Worm (Caenorhabditis elegans): ENCODE measurements around the gene C06H2.7.

C06H2.7 gene

DNA sequence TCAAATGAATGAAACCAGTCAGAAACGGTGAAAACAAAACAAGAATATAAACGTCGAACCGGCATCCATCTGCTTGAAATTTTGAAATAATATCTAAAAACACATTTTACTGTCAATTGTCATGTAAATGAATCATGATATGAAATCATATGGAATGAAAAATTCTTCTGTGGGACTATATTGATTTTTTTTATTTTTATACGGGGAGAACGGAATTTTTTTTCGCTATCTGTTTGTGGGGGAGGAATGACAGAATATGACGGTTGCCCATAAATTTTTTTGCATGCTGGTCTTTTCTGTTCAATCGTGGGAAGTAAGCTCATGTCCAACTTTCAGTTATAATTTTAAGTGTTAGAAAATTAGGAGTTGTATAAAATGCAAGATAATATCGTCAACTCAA lies at the start of gene C06H2.7:
Gene C06H2.7, minus strand, starts transcription at position 101 of the 400 bp plus-strand sequence.
- TF ChIP-seq dao-5 (tag; optimal IDR thresholded peaks at IDR 0.05) (no peak), him-1 (tag; optimal IDR thresholded peaks at IDR 0.05) (no peak), W03F9.2 (tag; optimal IDR thresholded peaks at IDR 0.05) (no peak)

DNA sequence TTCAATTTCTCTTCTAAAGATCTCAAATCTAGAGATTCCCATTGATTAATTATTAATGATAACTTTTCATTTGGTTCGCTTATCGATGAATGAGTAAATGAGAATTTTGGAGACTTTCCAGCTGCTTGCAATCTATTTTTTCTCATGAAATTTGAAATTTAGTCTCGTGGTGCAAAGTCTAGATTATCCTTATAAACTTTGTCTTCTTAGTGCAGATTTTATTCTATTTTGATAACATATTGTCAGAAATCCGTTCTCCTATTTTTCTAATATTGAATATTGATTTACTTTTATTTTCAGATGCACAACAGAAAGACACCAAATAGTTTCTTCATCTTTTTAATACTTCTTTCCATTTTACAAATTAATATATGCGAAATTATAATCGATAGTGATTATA lies 46.4 kb upstream of the C06H2.7 start, which contains the start of gene lgc-49:
Gene lgc-49, plus strand, starts transcription at position 301 of the 400 bp plus-strand sequence.
- no peak for TF ChIP-seq W03F9.2 (tag; optimal IDR thresholded peaks at IDR 0.05)
- no peak for TF ChIP-seq dao-5 (tag; optimal IDR thresholded peaks at IDR 0.05)
- no peak for TF ChIP-seq him-1 (tag; optimal IDR thresholded peaks at IDR 0.05)

DNA sequence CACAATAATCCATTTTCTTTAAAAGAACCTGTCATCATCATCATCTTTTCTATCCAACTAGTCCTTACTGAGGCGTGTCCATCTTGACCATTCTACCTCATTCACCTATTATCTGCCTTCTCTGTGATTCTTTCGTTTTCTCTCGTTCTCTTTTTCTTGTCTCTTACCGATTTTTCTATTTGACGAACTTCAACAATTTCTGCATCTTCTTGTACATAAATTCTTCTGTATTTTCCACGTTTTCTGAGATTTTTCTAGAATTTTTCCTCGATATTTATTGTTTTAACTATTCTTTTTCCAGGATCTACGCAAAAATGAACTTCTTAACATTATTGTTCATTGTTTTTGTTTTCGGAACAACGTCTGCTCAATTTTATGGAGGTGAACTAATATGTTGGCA lies 38.3 kb upstream of the C06H2.7 start, which contains the start of gene cnc-10:
Gene cnc-10, plus strand, starts transcription at position 301 of the 400 bp plus-strand sequence.
- no peak for TF ChIP-seq W03F9.2 (tag; optimal IDR thresholded peaks at IDR 0.05)
- no peak for TF ChIP-seq him-1 (tag; optimal IDR thresholded peaks at IDR 0.05)
- no peak for TF ChIP-seq dao-5 (tag; optimal IDR thresholded peaks at IDR 0.05)

DNA sequence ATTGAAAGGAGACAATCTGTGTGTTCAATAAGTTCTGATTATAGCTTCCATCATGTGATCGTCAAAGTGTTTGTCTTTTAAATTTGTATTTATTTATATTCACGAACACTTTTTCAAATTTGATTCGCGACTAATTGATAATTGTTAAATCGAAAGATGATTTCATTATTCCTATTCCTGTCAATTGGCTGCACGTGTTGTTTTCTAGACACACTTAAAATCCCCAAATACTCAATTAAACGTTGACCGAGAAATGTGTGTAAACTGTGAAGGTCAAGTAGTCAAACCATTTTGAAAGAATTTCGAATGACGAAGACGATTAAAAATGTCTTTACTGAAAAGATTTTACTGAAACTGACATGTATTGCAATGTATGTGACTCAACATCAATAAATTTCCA lies 36.4 kb upstream of the C06H2.7 start:
- TF ChIP-seq W03F9.2 (tag; optimal IDR thresholded peaks at IDR 0.05) (no peak), him-1 (tag; optimal IDR thresholded peaks at IDR 0.05) (no peak), dao-5 (tag; optimal IDR thresholded peaks at IDR 0.05) (no peak)

DNA sequence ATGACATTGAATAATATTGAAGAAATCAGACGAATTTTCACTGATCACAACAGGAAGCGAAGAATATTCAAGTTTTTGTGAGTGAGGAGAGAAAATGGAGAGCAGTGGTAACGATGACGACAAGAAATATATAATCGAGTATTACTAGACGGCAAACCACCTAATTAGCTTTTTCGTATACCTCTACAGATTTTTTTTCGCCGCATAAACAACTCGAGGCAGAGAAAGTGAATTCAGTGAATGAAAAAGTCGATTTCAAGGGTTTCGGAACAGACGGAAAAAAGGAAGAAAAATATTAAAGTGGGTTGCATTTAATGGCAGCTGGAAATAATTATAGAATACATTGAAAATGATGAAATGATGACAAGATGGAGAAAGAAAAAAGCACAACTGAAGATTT lies 33.0 kb upstream of the C06H2.7 start, which contains the start of gene gpa-1:
Gene gpa-1, minus strand, starts transcription at position 101 of the 400 bp plus-strand sequence.
- TF ChIP-seq dao-5 (tag; optimal IDR thresholded peaks at IDR 0.05) (no peak), him-1 (tag; optimal IDR thresholded peaks at IDR 0.05) (no peak), W03F9.2 (tag; optimal IDR thresholded peaks at IDR 0.05) (no peak)

DNA sequence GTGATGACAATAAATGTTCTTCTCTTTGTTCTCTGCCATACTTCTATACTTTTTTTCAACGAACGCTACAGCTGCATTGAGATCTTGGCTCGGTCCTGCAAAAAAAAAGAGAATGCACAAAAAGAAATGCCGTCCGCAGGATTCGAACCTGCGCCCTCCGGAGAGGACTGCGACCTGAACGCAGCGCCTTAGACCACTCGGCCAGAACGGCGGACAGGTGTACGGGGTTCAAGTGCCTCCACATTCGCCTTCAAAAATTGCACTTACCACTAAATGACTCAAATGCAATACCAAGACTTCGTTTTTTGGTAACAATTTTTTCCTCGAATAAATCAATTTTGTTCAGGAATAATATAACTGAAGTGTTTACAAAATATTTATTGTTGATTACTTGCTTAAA lies 30.1 kb upstream of the C06H2.7 start:
- TF ChIP-seq W03F9.2 (tag; optimal IDR thresholded peaks at IDR 0.05) (no peak), him-1 (tag; optimal IDR thresholded peaks at IDR 0.05) (no peak), dao-5 (tag; optimal IDR thresholded peaks at IDR 0.05) (no peak)

DNA sequence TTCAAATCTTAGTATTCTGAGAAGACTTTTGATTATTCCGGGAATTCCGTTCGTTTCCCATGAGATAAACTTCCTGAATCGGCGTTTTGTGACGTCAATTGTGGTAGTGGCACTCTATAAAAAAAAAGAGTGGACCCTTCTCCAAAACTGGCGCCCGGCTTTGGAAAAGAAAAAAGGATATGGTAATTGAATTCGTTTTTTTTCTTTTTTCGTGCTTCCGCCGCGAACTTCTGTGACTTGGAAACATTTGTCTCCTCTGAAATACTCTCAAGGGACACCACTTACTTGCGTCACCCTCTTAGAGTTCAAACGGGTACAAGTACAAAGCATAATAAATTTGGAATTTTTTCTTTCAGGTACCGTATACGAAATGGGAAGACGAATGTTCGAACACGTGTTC lies 28.1 kb upstream of the C06H2.7 start:
- TF ChIP-seq him-1 (tag; optimal IDR thresholded peaks at IDR 0.05) (no peak), W03F9.2 (tag; optimal IDR thresholded peaks at IDR 0.05) (no peak), dao-5 (tag; optimal IDR thresholded peaks at IDR 0.05) (no peak)

DNA sequence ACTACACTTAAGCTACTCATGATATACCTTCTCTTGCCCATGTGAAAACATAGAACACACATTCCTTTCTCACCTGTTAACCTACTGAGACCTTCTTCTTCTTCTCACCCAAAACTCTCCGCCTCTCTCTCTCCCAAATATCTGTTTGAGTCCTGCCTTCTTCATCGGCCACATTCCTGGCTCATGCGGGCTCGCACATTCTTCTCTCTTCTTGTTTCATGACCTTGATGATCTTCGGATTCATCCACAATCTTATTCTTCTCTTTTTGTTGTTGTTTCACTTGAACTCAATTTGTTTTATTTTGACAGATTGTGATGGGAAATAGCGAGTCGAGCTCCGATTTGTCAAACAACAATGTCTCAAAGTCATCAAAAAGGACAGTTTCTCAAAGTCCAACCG lies 27.3 kb upstream of the C06H2.7 start, which contains the start of gene T19C4.5:
Gene T19C4.5, plus strand, starts transcription at position 308 of the 400 bp plus-strand sequence.
- TF ChIP-seq him-1 (tag; optimal IDR thresholded peaks at IDR 0.05): no peak
- no peak for TF ChIP-seq W03F9.2 (tag; optimal IDR thresholded peaks at IDR 0.05)
- TF ChIP-seq dao-5 (tag; optimal IDR thresholded peaks at IDR 0.05): no peak

DNA sequence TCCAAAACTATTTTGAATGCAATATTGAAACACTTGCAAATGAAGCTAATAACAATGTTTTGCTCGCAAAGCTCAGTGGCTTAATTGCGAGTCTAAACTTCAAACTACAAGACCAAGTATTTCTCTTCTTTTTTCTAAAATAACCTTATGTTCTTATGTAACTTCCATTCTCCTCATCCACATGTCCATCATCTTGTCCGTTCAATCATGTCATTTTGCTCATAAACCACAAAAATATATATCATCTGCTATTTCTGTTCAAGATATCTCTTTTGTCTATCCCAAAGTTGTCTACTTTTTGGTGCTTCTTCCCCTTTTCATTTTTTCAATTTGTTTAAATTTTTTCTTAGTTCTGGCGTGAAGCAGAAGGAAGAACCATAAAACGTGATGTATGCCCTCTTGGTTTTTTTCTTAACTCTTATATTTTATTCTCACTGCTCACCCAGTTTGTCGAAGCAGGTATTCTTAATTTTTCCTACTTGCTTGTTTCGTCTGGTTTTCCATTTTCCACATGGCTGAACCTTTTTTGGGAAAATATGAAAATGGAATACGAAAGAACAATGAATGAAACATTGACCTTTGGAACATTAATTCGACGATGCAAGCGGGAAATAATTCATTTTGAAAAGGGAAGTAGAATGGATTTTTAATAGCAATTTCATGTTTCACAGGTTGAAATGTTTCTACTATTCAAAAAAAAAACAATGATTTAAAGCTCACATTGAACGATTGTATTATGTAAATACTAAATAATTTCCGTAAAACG lies 26.2 kb upstream of the C06H2.7 start:
- TF ChIP-seq dao-5 (tag; optimal IDR thresholded peaks at IDR 0.05): no peak
- no peak for TF ChIP-seq W03F9.2 (tag; optimal IDR thresholded peaks at IDR 0.05)
- TF ChIP-seq him-1 (tag; optimal IDR thresholded peaks at IDR 0.05): no peak

DNA sequence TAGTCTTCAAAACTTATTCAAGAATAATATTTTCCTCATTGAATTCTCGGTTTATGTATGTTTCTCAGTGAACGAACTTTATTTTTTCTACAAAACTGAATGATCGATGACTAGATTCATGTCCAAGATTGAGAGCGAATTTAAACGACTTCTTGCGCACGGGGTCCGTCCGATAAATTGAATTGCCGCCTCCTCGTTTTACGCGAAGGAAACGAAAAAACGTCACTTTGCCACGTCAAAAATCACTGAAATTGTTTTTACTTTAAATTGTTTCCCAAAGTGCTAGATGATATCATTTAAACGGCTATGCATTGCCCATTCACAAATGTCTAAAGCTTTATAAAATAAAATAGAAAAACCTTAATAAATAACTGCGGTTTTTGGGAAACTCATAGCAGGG lies 23.2 kb upstream of the C06H2.7 start:
- TF ChIP-seq W03F9.2 (tag; optimal IDR thresholded peaks at IDR 0.05) (no peak), him-1 (tag; optimal IDR thresholded peaks at IDR 0.05) (no peak), dao-5 (tag; optimal IDR thresholded peaks at IDR 0.05) (no peak)

DNA sequence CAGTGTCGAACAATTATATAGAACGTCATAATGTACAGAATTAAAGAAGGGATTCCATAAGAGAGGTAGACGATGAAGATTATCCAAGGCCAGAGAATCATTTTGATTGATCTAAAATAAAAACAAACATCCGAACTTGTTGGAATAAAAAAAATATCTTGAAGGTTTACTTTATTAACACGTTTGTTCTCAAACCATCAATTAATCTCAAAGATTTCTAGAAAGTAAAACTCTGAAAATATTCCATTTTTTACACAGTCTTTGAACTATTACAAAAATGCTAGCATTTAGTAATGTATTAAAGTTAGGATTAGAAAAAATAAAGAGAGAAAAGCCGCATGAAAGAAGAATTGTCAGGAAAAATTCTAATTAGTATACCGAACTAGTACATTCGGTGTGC lies 19.9 kb upstream of the C06H2.7 start, which contains the start of gene srg-40:
Gene srg-40, minus strand, starts transcription at position 101 of the 400 bp plus-strand sequence.
- no peak for TF ChIP-seq him-1 (tag; optimal IDR thresholded peaks at IDR 0.05)
- no peak for TF ChIP-seq dao-5 (tag; optimal IDR thresholded peaks at IDR 0.05)
- TF ChIP-seq W03F9.2 (tag; optimal IDR thresholded peaks at IDR 0.05): no peak

DNA sequence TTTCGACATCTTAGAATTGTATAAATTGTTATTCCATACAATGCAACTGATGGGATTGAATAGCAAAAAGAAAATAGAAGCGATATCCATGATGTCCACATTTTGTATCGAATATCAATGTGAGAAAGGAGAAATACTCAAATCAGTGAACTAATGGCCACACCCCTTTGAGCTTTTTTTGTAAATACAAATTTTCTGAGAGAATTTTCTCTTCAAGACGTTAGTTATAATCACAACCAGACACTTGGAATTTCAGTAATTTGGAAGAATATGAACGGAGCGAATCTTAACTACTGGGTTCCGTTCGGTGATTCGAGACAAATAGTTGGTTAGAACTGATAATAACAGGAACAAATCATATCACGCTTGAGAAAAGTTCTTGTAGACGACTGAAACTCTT lies 17.2 kb upstream of the C06H2.7 start, which contains the start of gene srg-41:
Gene srg-41, minus strand, starts transcription at position 101 of the 400 bp plus-strand sequence.
- TF ChIP-seq dao-5 (tag; optimal IDR thresholded peaks at IDR 0.05) (no peak), him-1 (tag; optimal IDR thresholded peaks at IDR 0.05) (no peak), W03F9.2 (tag; optimal IDR thresholded peaks at IDR 0.05) (no peak)

DNA sequence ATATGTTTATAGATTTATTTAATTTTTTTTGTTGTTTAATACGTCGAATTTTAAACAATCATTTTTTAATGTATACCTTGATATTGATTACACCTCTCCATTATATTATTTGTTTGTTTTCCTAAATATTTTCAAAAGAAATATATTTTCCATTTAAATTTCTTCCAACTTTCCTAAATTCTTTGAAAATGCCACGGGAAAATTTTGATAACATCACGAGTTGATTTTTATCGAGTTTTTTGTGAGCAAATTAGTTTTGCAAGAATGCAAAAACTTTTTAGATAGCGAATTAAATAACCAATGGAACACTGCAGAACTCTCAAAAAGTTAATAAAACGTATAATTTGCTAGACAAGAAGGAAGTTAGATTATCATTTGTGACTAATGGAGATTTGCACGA lies 13.4 kb upstream of the C06H2.7 start, which contains the start of gene srg-42:
Gene srg-42, minus strand, starts transcription at position 101 of the 400 bp plus-strand sequence.
- TF ChIP-seq him-1 (tag; optimal IDR thresholded peaks at IDR 0.05): no peak
- TF ChIP-seq W03F9.2 (tag; optimal IDR thresholded peaks at IDR 0.05): no peak
- TF ChIP-seq dao-5 (tag; optimal IDR thresholded peaks at IDR 0.05): no peak

DNA sequence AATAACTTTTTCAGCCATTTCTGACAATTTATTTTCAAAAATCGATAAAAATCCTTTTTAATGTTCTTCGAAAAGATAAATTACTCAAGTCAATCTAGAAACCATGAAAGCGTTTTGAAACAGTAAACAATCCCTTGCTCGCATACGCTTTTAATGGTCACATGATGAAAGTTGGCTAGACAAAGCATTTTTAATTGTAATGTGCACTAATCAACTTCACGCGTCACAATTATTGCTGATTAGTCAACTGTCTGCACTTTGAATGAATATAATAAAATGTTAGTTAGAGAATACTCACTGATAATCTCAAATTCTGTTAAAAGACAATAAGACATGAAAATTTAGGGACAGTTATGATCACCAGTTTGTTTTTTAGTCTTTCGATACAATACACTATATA lies 12.0 kb upstream of the C06H2.7 start:
- no peak for TF ChIP-seq dao-5 (tag; optimal IDR thresholded peaks at IDR 0.05)

Data from whole organism, L4/young adult.